Fruit fly (Drosophila melanogaster): ENCODE results near the gene CG11755.
A peak's percentile ranks its signal among the peaks of the same experiment; 100 is the strongest.

The CG11755 gene

dm6 chr3R:8658688-8659087 lies 18.0 kb upstream of the CG11755 start:
- TF ChIP-seq eyg (GFP tag; optimal IDR thresholded peaks at IDR 0.05) (no peak), CG1832 (GFP tag; optimal IDR thresholded peaks at IDR 0.05) (peak; percentile 10), CG10321 (GFP tag; IDR thresholded peaks at IDR 0.05) (peak; percentile 13; the same call in 1 of the 2 replicates), CG43689 (GFP tag; IDR thresholded peaks at IDR 0.05) (no peak), bowl (GFP tag; IDR thresholded peaks at IDR 0.05) (peak; percentile 16; the same call in 1 of the 2 replicates), CG17385 (GFP tag; optimal IDR thresholded peaks at IDR 0.05) (no peak), sr (GFP tag; IDR thresholded peaks at IDR 0.05) (0 out of 3 replicates have a peak, but pooled peaks have one; percentile 33), CG2678 (tag; optimal IDR thresholded peaks at IDR 0.05) (no peak), ci (GFP tag; IDR thresholded peaks at IDR 0.05) (peak; percentile 30; the same call in 1 of the 3 replicates), BEAF-32 (GFP tag; optimal IDR thresholded peaks at IDR 0.05) (no peak), Aef1 (GFP tag; IDR thresholded peaks at IDR 0.05) (0 out of 3 replicates have a peak, but pooled peaks have one; percentile 15), scrt (GFP tag; optimal IDR thresholded peaks at IDR 0.05) (peak; percentile 91), Rfx (GFP tag; IDR thresholded peaks at IDR 0.05) (peak; percentile 4; the same call in 1 of the 2 replicates), CG31441 (GFP tag; IDR thresholded peaks at IDR 0.05) (no peak), vvl (GFP tag; IDR thresholded peaks at IDR 0.05) (0 out of 2 replicates have a peak, but pooled peaks have one; percentile 12), CG3281 (GFP tag; optimal IDR thresholded peaks at IDR 0.05) (no peak), CG6813 (GFP tag; optimal IDR thresholded peaks at IDR 0.05) (no peak), CG12769 (tag; optimal IDR thresholded peaks at IDR 0.05) (peak; percentile 76), CG11695 (GFP tag; IDR thresholded peaks at IDR 0.05) (no peak), CG17912 (GFP tag; optimal IDR thresholded peaks at IDR 0.05) (no peak), CG34224 (GFP tag; IDR thresholded peaks at IDR 0.05; ENCODE audit: partially characterized antibody) (peak; percentile 22; the same call in 1 of the 3 replicates), CG11504 (tag; optimal IDR thresholded peaks at IDR 0.05) (peak; percentile 89), Trl (optimal IDR thresholded peaks at IDR 0.05) (peak; percentile 71 to 80), Trl (GFP tag; optimal IDR thresholded peaks at IDR 0.05) (no peak), emc (GFP tag; optimal IDR thresholded peaks at IDR 0.05) (no peak), CG4360 (GFP tag; IDR thresholded peaks at IDR 0.05) (0 out of 2 replicates have a peak, but pooled peaks have one; percentile 43), CG16813 (GFP tag; IDR thresholded peaks at IDR 0.05; ENCODE audit: partially characterized antibody) (0 out of 3 replicates have a peak, but pooled peaks have one; percentile 7), CG32767 (GFP tag; IDR thresholded peaks at IDR 0.05) (0 out of 2 replicates have a peak, but pooled peaks have one; percentile 11), usp (GFP tag; optimal IDR thresholded peaks at IDR 0.05) (no peak), hkb (optimal IDR thresholded peaks at IDR 0.05) (no peak), hkb (GFP tag; IDR thresholded peaks at IDR 0.05) (no peak), Asciz (GFP tag; optimal IDR thresholded peaks at IDR 0.05) (no peak), Stat92E (GFP tag; optimal IDR thresholded peaks at IDR 0.05) (no peak), CG1602 (GFP tag; optimal IDR thresholded peaks at IDR 0.05) (no peak), Neu2 (GFP tag; optimal IDR thresholded peaks at IDR 0.05; ENCODE audit: borderline replicate concordance) (no peak), Bteb2 (GFP tag; optimal IDR thresholded peaks at IDR 0.05) (no peak), chinmo (GFP tag; IDR thresholded peaks at IDR 0.05; ENCODE audit: partially characterized antibody) (0 out of 4 replicates have a peak, but pooled peaks have one; percentile 27), CG5180 (GFP tag; optimal IDR thresholded peaks at IDR 0.05) (no peak), zen2 (GFP tag; IDR thresholded peaks at IDR 0.05; ENCODE audit: partially characterized antibody) (no peak), luna (GFP tag; optimal IDR thresholded peaks at IDR 0.05) (no peak), tin (GFP tag; optimal IDR thresholded peaks at IDR 0.05) (no peak), tio (GFP tag; optimal IDR thresholded peaks at IDR 0.05) (no peak), CG13287 (GFP tag; IDR thresholded peaks at IDR 0.05; ENCODE audit: partially characterized antibody) (peak; percentile 22; the same call in 1 of the 2 replicates), ro (GFP tag; IDR thresholded peaks at IDR 0.05) (no peak), sug (tag; optimal IDR thresholded peaks at IDR 0.05) (peak; percentile 25), grn (GFP tag; optimal IDR thresholded peaks at IDR 0.05) (no peak), corto (GFP tag; optimal IDR thresholded peaks at IDR 0.05) (no peak)

Measured in whole organism, embryonic.